Fruit fly (Drosophila melanogaster) whole organism, wandering third instar larva: ENCODE measurements around the gene Mvb12.

Experiments used
- Abd-B ChIP-seq: fragments of >200 bp; optimal IDR thresholded peaks from 2 replicates; lab custom pipeline; 2017; ENCODE audit warnings: missing biosample characterization, missing genetic modification characterization
- CG32264 ChIP-seq: fragments of 200-800 bp; sonication (Bioruptor generic); optimal IDR thresholded peaks from 2 replicates; lab custom pipeline; 2016; ENCODE audit warnings: missing biosample characterization, missing genetic modification characterization
- CG9705 ChIP-seq: fragments of 200-800 bp; sonication (Bioruptor generic); optimal IDR thresholded peaks from 2 replicates; lab custom pipeline; 2018; ENCODE audit warnings: missing biosample characterization, mild to moderate bottlenecking, missing genetic modification characterization
- CrebA ChIP-seq: fragments of 200-800 bp; sonication (Bioruptor generic); optimal IDR thresholded peaks from 2 replicates; lab custom pipeline; 2016; ENCODE audit warnings: missing biosample characterization, mild to moderate bottlenecking, missing genetic modification characterization, borderline replicate concordance
- Dfd ChIP-seq: fragments of >200 bp; optimal IDR thresholded peaks from 2 replicates; lab custom pipeline; 2017; ENCODE audit warnings: missing biosample characterization, missing genetic modification characterization
- Dif ChIP-seq: fragments of 200-275, 200-300 bp; sonication (Bioruptor generic); optimal IDR thresholded peaks from 2 replicates; lab custom pipeline; 2018; ENCODE audit warnings: missing biosample characterization, missing genetic modification characterization; ENCODE audit not compliant: partially characterized antibody
- GATAd ChIP-seq: sonication (Bioruptor generic); optimal IDR thresholded peaks from 2 replicates; lab custom pipeline; 2016; ENCODE audit warnings: missing biosample characterization, missing genetic modification characterization
- HLH106 ChIP-seq: fragments of 200-800 bp; optimal IDR thresholded peaks from 3 replicates; lab custom pipeline; 2019; ENCODE audit warnings: missing biosample characterization, mild to moderate bottlenecking, missing genetic modification characterization, moderate library complexity
- Hnf4 ChIP-seq: fragments of 200-800 bp; sonication (Bioruptor generic); optimal IDR thresholded peaks from 2 replicates; lab custom pipeline; 2016; ENCODE audit warnings: missing biosample characterization, mild to moderate bottlenecking, missing genetic modification characterization
- Hr78 ChIP-seq: fragments of >200 bp; optimal IDR thresholded peaks from 2 replicates; lab custom pipeline; 2017; ENCODE audit warnings: missing biosample characterization, missing genetic modification characterization
- Hr83 ChIP-seq: fragments of 200-300 bp; sonication (Bioruptor generic); optimal IDR thresholded peaks from 2 replicates; lab custom pipeline; 2016; ENCODE audit warnings: missing biosample characterization, mild to moderate bottlenecking, missing genetic modification characterization, moderate library complexity; ENCODE audit not compliant: poor library complexity, severe bottlenecking
- Jra ChIP-seq: sonication (Bioruptor generic); optimal IDR thresholded peaks from 2 replicates; lab custom pipeline; 2016; ENCODE audit warnings: missing biosample characterization, missing genetic modification characterization
- Mio ChIP-seq: sonication (Bioruptor generic); optimal IDR thresholded peaks from 2 replicates; lab custom pipeline; 2016; ENCODE audit warnings: missing biosample characterization, missing genetic modification characterization
- Myc ChIP-seq: fragments of >200 bp; optimal IDR thresholded peaks from 2 replicates; lab custom pipeline; 2017
- N ChIP-seq: fragments of >200 bp; optimal IDR thresholded peaks from 2 replicates; lab custom pipeline; 2018; ENCODE audit warnings: missing biosample characterization, missing external identifiers, missing genetic modification characterization
- OdsH ChIP-seq: fragments of 200-800 bp; sonication (Bioruptor generic); optimal IDR thresholded peaks from 2 replicates; lab custom pipeline; 2016; ENCODE audit warnings: missing biosample characterization, mild to moderate bottlenecking, missing genetic modification characterization
- Rel ChIP-seq, 2 experiments: fragments of 200-800 bp; sonication (Bioruptor generic) in 1 of 2; optimal IDR thresholded peaks; 2 replicates in 1 of 2; 3 replicates in 1 of 2; lab custom pipeline; 2016 to 2019; ENCODE audit warnings: mild to moderate bottlenecking in 2 of 2, missing biosample characterization in 2 of 2, missing genetic modification characterization in 2 of 2, moderate library complexity in 1 of 2
- Vsx2 ChIP-seq: fragments of 200-300, 225-300 bp; sonication (Bioruptor generic); optimal IDR thresholded peaks from 2 replicates; lab custom pipeline; 2018; ENCODE audit warnings: missing biosample characterization, missing genetic modification characterization; ENCODE audit not compliant: partially characterized antibody
- br ChIP-seq: fragments of 200-800 bp; sonication (Bioruptor generic); optimal IDR thresholded peaks from 2 replicates; lab custom pipeline; 2016; ENCODE audit warnings: missing biosample characterization, missing genetic modification characterization
- brk ChIP-seq: fragments of 200-800 bp; sonication (Bioruptor generic); optimal IDR thresholded peaks from 2 replicates; lab custom pipeline; 2016; ENCODE audit warnings: missing biosample characterization, mild to moderate bottlenecking, missing genetic modification characterization
- dsf ChIP-seq: sonication (Bioruptor generic); optimal IDR thresholded peaks from 2 replicates; lab custom pipeline; 2016; ENCODE audit warnings: missing biosample characterization, missing genetic modification characterization, borderline replicate concordance
- foxo ChIP-seq, 2 experiments: fragments of 200-800 bp; sonication (Bioruptor generic); optimal IDR thresholded peaks; 2 replicates in 1 of 2; 3 replicates in 1 of 2; lab custom pipeline; 2016 to 2017; ENCODE audit warnings: missing biosample characterization in 2 of 2, missing genetic modification characterization in 2 of 2
- fru ChIP-seq: fragments of 200-800 bp; sonication (Bioruptor generic); optimal IDR thresholded peaks from 3 replicates; lab custom pipeline; 2016; ENCODE audit warnings: missing biosample characterization, mild to moderate bottlenecking, missing genetic modification characterization
- h ChIP-seq: fragments of 200-800 bp; sonication (Bioruptor generic); optimal IDR thresholded peaks from 3 replicates; lab custom pipeline; 2016; ENCODE audit warnings: missing biosample characterization, mild to moderate bottlenecking, missing genetic modification characterization
- jim ChIP-seq: fragments of 175-275, 200-325 bp; sonication (Bioruptor generic); optimal IDR thresholded peaks from 2 replicates; lab custom pipeline; 2016; ENCODE audit warnings: missing biosample characterization, mild to moderate bottlenecking, missing genetic modification characterization
- pan ChIP-seq: fragments of >200 bp; optimal IDR thresholded peaks from 2 replicates; lab custom pipeline; 2017
- psq ChIP-seq: fragments of 200-800 bp; sonication (Bioruptor generic); optimal IDR thresholded peaks from 3 replicates; lab custom pipeline; 2017; ENCODE audit warnings: missing biosample characterization, mild to moderate bottlenecking, missing genetic modification characterization, moderate library complexity
- rgr ChIP-seq: fragments of 200-800 bp; sonication (Bioruptor generic); optimal IDR thresholded peaks from 3 replicates; lab custom pipeline; 2016; ENCODE audit warnings: missing biosample characterization, mild to moderate bottlenecking, missing genetic modification characterization
- sage ChIP-seq: fragments of 200-800 bp; sonication (Bioruptor generic); optimal IDR thresholded peaks from 2 replicates; lab custom pipeline; 2016; ENCODE audit warnings: missing biosample characterization, mild to moderate bottlenecking, missing genetic modification characterization
- tai ChIP-seq: sonication (Bioruptor generic); optimal IDR thresholded peaks from 2 replicates; lab custom pipeline; 2016; ENCODE audit warnings: missing biosample characterization, missing genetic modification characterization
- usp ChIP-seq: fragments of >200 bp; optimal IDR thresholded peaks from 2 replicates; lab custom pipeline; 2017; ENCODE audit warnings: missing biosample characterization, missing genetic modification characterization
- woc ChIP-seq: sonication (Bioruptor generic); optimal IDR thresholded peaks from 2 replicates; lab custom pipeline; 2016; ENCODE audit warnings: missing biosample characterization, mild to moderate bottlenecking, missing genetic modification characterization

Mvb12 gene

dm6 chrX:18085470-18085797 is 15.7 kb downstream of the Mvb12 start, which contains the start of gene Ada3 (continued):
- TF ChIP-seq CG9705 (GFP tag; lab: Kevin White, UChicago) (peak; percentile 76), GATAd (GFP tag; lab: Kevin White, UChicago) (peak; percentile 60), foxo (GFP tag; optimal IDR thresholded peaks at IDR 0.05; lab: Kevin White, UChicago) (peak in 1 of 2 experiments; percentile 88), br (GFP tag; lab: Kevin White, UChicago) (peak; percentile 79), Jra (GFP tag; lab: Kevin White, UChicago) (peak; percentile 80), sage (GFP tag; lab: Kevin White, UChicago) (peak; percentile 5), OdsH (GFP tag; lab: Kevin White, UChicago) (peak; percentile 64), h (GFP tag; lab: Kevin White, UChicago) (peak; percentile 90)

- TF ChIP-seq Dif (no peak), Rel (GFP tag; optimal IDR thresholded peaks at IDR 0.05; lab: Kevin White, UChicago) (no peak), Rel (tag; optimal IDR thresholded peaks at IDR 0.05; lab: Kevin White, UChicago) (peak; percentile 70), Hr83 (GFP tag; lab: Kevin White, UChicago) (peak; percentile 61), pan (lab: Kevin White, UChicago) (no peak)
- TF ChIP-seq, all 38 proteins: peak for 2
These were observed 16.3 kb downstream of the Mvb12 start for dm6 chrX:18084614-18085469.

- TF ChIP-seq GATAd (GFP tag; lab: Kevin White, UChicago) (no peak), Mio (GFP tag; lab: Kevin White, UChicago) (no peak), psq (GFP tag; lab: Kevin White, UChicago) (no peak), woc (no peak), Vsx2 (no peak), N (GFP tag; lab: Kevin White, UChicago) (no peak), tai (GFP tag; lab: Kevin White, UChicago) (no peak), CG32264 (GFP tag; lab: Kevin White, UChicago) (no peak), rgr (GFP tag; lab: Kevin White, UChicago) (peak; percentile 13), Abd-B (GFP tag; lab: Kevin White, UChicago) (no peak), Hr83 (GFP tag; lab: Kevin White, UChicago) (peak; percentile 38), brk (GFP tag; lab: Kevin White, UChicago) (no peak)
These were observed 17.4 kb downstream of the Mvb12 start for dm6 chrX:18083528-18084365.

- TF ChIP-seq dsf (GFP tag; lab: Kevin White, UChicago) (no peak), CrebA (GFP tag; lab: Kevin White, UChicago) (no peak), sage (GFP tag; lab: Kevin White, UChicago) (no peak), Abd-B (GFP tag; lab: Kevin White, UChicago) (no peak), Rel (GFP tag; optimal IDR thresholded peaks at IDR 0.05; lab: Kevin White, UChicago) (no peak), Rel (tag; optimal IDR thresholded peaks at IDR 0.05; lab: Kevin White, UChicago) (peak; percentile 92)
These were observed 18.4 kb downstream of the Mvb12 start for dm6 chrX:18082674-18083073.

dm6 chrX:18064183-18064582 is 36.9 kb downstream of the Mvb12 start, which contains the start of gene Dhc16F:
Dhc16F (plus strand) TSS chrX:18064483.
- no peak for TF ChIP-seq psq (GFP tag; lab: Kevin White, UChicago)
- TF ChIP-seq woc: no peak
- no peak for TF ChIP-seq fru (GFP tag; lab: Kevin White, UChicago)
- no peak for TF ChIP-seq dsf (GFP tag; lab: Kevin White, UChicago)
- no peak for TF ChIP-seq HLH106
- TF ChIP-seq GATAd (GFP tag; lab: Kevin White, UChicago): no peak
- TF ChIP-seq CG32264 (GFP tag; lab: Kevin White, UChicago): no peak
- no peak for TF ChIP-seq br (GFP tag; lab: Kevin White, UChicago)
- no peak for TF ChIP-seq Dfd (GFP tag; lab: Kevin White, UChicago)
- TF ChIP-seq Hnf4: no peak
- TF ChIP-seq CG9705 (GFP tag; lab: Kevin White, UChicago): no peak
- no peak for TF ChIP-seq Abd-B (GFP tag; lab: Kevin White, UChicago)
- TF ChIP-seq jim (GFP tag; lab: Kevin White, UChicago): no peak
- no peak for TF ChIP-seq usp
- no peak for TF ChIP-seq Hr78 (GFP tag; lab: Kevin White, UChicago)
- no peak for TF ChIP-seq Rel (GFP tag; optimal IDR thresholded peaks at IDR 0.05; lab: Kevin White, UChicago)
- no peak for TF ChIP-seq Rel (tag; optimal IDR thresholded peaks at IDR 0.05; lab: Kevin White, UChicago)
- TF ChIP-seq tai (GFP tag; lab: Kevin White, UChicago): no peak
- TF ChIP-seq Myc (lab: Kevin White, UChicago): no peak
- TF ChIP-seq Jra (GFP tag; lab: Kevin White, UChicago): no peak
- TF ChIP-seq, all 38 proteins: peak for 0
